Worm (Caenorhabditis elegans) whole organism, mixed stage, embryonic: ENCODE results near the gene H13N06.2.

ENCODE experiments used
- M03D4.4 ChIP-seq: sonication (generic microtip); optimal IDR thresholded peaks from 2 replicates; lab custom pipeline; 2017; ENCODE audit warnings: mild to moderate bottlenecking, missing genetic modification characterization, missing compliant biosample characterization
- bed-3 ChIP-seq: fragments of 200-800 bp; sonication (Bioruptor generic); optimal IDR thresholded peaks from 3 replicates; lab custom pipeline; 2018; ENCODE audit warnings: mild to moderate bottlenecking, missing genetic modification characterization, moderate library complexity, missing compliant biosample characterization
- blmp-1 ChIP-seq: fragments of 150-350 bp; optimal IDR thresholded peaks from 2 replicates; lab custom pipeline; 2014; ENCODE audit warnings: missing biosample characterization, missing genetic modification characterization
- ceh-39 ChIP-seq: fragments of 150-350 bp; optimal IDR thresholded peaks from 2 replicates; lab custom pipeline; 2014; ENCODE audit warnings: missing biosample characterization, missing genetic modification characterization
- ceh-43 ChIP-seq: fragments of 200-800 bp; sonication (Bioruptor generic); optimal IDR thresholded peaks from 2 replicates; lab custom pipeline; 2018; ENCODE audit warnings: mild to moderate bottlenecking, missing genetic modification characterization, moderate library complexity, missing compliant biosample characterization
- ces-1 ChIP-seq: fragments of 150-350 bp; optimal IDR thresholded peaks from 2 replicates; lab custom pipeline; 2014; ENCODE audit warnings: missing biosample characterization, missing genetic modification reagents, missing genetic modification characterization
- cnd-1 ChIP-seq: fragments of 200-800 bp; sonication (Bioruptor generic); optimal IDR thresholded peaks from 2 replicates; lab custom pipeline; 2018; ENCODE audit warnings: mild to moderate bottlenecking, missing genetic modification characterization, missing compliant biosample characterization
- elt-1 ChIP-seq: sonication (generic microtip); optimal IDR thresholded peaks from 2 replicates; lab custom pipeline; 2017; ENCODE audit warnings: missing genetic modification characterization, mild to moderate bottlenecking, missing compliant biosample characterization, antibody characterized with exemption, moderate library complexity, borderline replicate concordance; ENCODE audit not compliant: insufficient read depth
- flh-1 ChIP-seq: fragments of 200-800 bp; sonication (Bioruptor generic); optimal IDR thresholded peaks from 2 replicates; lab custom pipeline; 2018; ENCODE audit warnings: mild to moderate bottlenecking, missing genetic modification characterization, moderate library complexity, missing compliant biosample characterization
- ham-2 ChIP-seq: fragments of 200-800 bp; sonication (Bioruptor generic); optimal IDR thresholded peaks from 2 replicates; lab custom pipeline; 2018; ENCODE audit warnings: mild to moderate bottlenecking, missing genetic modification characterization, missing compliant biosample characterization
- hlh-1 ChIP-seq: fragments of 150-350 bp; optimal IDR thresholded peaks from 2 replicates; lab custom pipeline; 2014; ENCODE audit warnings: missing biosample characterization, missing genetic modification reagents, missing genetic modification characterization
- lin-13 ChIP-seq: fragments of 150-350 bp; optimal IDR thresholded peaks from 2 replicates; lab custom pipeline; 2014; ENCODE audit warnings: missing biosample characterization, missing genetic modification characterization
- lin-32 ChIP-seq: fragments of 200-800 bp; sonication (Bioruptor generic); optimal IDR thresholded peaks from 2 replicates; lab custom pipeline; 2018; ENCODE audit warnings: mild to moderate bottlenecking, missing genetic modification characterization, missing compliant biosample characterization
- lsy-2 ChIP-seq: fragments of 150-350 bp; optimal IDR thresholded peaks from 2 replicates; lab custom pipeline; 2014; ENCODE audit warnings: missing biosample characterization, missing genetic modification characterization
- mab-5 ChIP-seq: fragments of 150-350 bp; optimal IDR thresholded peaks from 2 replicates; lab custom pipeline; 2014; ENCODE audit warnings: missing biosample characterization, missing genetic modification characterization
- mep-1 ChIP-seq: fragments of 150-350 bp; optimal IDR thresholded peaks from 2 replicates; lab custom pipeline; 2017; ENCODE audit warnings: missing biosample characterization, missing genetic modification reagents, missing genetic modification characterization, inconsistent platforms
- nhr-12 ChIP-seq: fragments of 150-350 bp; optimal IDR thresholded peaks from 2 replicates; lab custom pipeline; 2014; ENCODE audit warnings: missing biosample characterization, missing genetic modification characterization
- nhr-2 ChIP-seq: fragments of 150-350 bp; optimal IDR thresholded peaks from 2 replicates; lab custom pipeline; 2014; ENCODE audit warnings: missing biosample characterization, missing genetic modification characterization
- nhr-237 ChIP-seq: fragments of 150-350 bp; optimal IDR thresholded peaks from 2 replicates; lab custom pipeline; 2014; ENCODE audit warnings: missing biosample characterization, missing genetic modification characterization
- pha-4 ChIP-seq: fragments of 150-350 bp; optimal IDR thresholded peaks from 2 replicates; lab custom pipeline; 2018; ENCODE audit warnings: missing biosample characterization, missing genetic modification reagents, missing genetic modification characterization
- sem-2 ChIP-seq: fragments of 200-800 bp; sonication (Bioruptor generic); optimal IDR thresholded peaks from 2 replicates; lab custom pipeline; 2018; ENCODE audit warnings: mild to moderate bottlenecking, missing genetic modification characterization, missing compliant biosample characterization
- snpc-4 ChIP-seq: fragments of 150-350 bp; optimal IDR thresholded peaks from 2 replicates; lab custom pipeline; 2014; ENCODE audit warnings: missing biosample characterization, missing genetic modification characterization
- sptf-1 ChIP-seq: sonication (generic microtip); optimal IDR thresholded peaks from 2 replicates; lab custom pipeline; 2017; ENCODE audit warnings: mild to moderate bottlenecking, missing genetic modification characterization, moderate library complexity, missing compliant biosample characterization
- tbx-8 ChIP-seq: fragments of 200-800 bp; sonication (Bioruptor generic); optimal IDR thresholded peaks from 2 replicates; lab custom pipeline; 2018; ENCODE audit warnings: mild to moderate bottlenecking, missing genetic modification characterization, moderate library complexity, missing compliant biosample characterization
- unc-39 ChIP-seq: fragments of 150-350 bp; optimal IDR thresholded peaks from 2 replicates; lab custom pipeline; 2014; ENCODE audit warnings: missing biosample characterization, missing genetic modification characterization
- unc-62 ChIP-seq: fragments of 150-350 bp; optimal IDR thresholded peaks from 2 replicates; lab custom pipeline; 2014; ENCODE audit warnings: missing biosample characterization, missing genetic modification reagents, missing genetic modification characterization
- zip-8 ChIP-seq: fragments of 150-350 bp; optimal IDR thresholded peaks from 2 replicates; lab custom pipeline; 2014; ENCODE audit warnings: missing biosample characterization, missing genetic modification characterization
- ztf-11 ChIP-seq: fragments of 150-350 bp; optimal IDR thresholded peaks from 2 replicates; lab custom pipeline; 2014; ENCODE audit warnings: missing biosample characterization, missing genetic modification characterization

H13N06.2 gene

ce11 chrX:15446292-15446794 lies 41.6 kb upstream of the H13N06.2 start, which contains the start of gene R03A10.5:
Gene R03A10.5 (plus strand): TSS chrX:15446722.
- no peak for TF ChIP-seq unc-39 (tag; lab: Kevin White, UChicago)
- TF ChIP-seq sem-2 (GFP tag; lab: Kevin White, UChicago) = no peak
- TF ChIP-seq nhr-237 (tag; lab: Kevin White, UChicago) = no peak
- no peak for TF ChIP-seq ham-2 (GFP tag; lab: Kevin White, UChicago)

ce11 chrX:15465050-15465449 lies 22.9 kb upstream of the H13N06.2 start:
- no peak for TF ChIP-seq ceh-43 (GFP tag; lab: Kevin White, UChicago)
- TF ChIP-seq cnd-1 (tag; lab: Kevin White, UChicago) = no peak
- TF ChIP-seq nhr-2 (tag; lab: Kevin White, UChicago) = no peak
- TF ChIP-seq ces-1 (GFP tag; lab: Kevin White, UChicago) = peak; percentile 11

DNA sequence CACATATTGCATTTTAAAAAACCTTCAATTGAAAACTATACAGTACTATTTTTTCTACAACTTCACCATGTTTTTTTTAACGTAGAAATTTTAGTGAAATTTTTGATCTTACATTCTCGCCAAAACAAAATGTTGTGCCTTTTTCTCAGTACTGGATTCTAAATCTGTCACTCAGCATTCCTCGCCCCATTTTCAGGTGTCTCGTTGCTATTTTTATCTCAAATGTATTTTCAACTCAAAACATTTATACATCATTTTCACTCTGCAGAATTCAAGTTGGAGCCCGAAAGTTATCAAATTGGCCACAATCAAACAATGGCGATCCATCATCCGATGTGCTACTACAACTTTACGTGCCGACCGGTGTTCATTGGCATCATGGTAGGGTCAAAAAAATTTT lies 21.9 kb upstream of the H13N06.2 start, which contains the start of gene sprr-1:
Gene sprr-1 (plus strand): TSS at position 269 of the 400 bp plus-strand sequence.
- TF ChIP-seq pha-4 (tag; lab: Kevin White, UChicago) = no peak
- TF ChIP-seq ztf-11 (tag; lab: Kevin White, UChicago) = no peak
- TF ChIP-seq hlh-1 (tag; lab: Kevin White, UChicago) = no peak
- TF ChIP-seq elt-1 (tag; lab: Kevin White, UChicago) = no peak
- no peak for TF ChIP-seq zip-8
- TF ChIP-seq mep-1 (tag; lab: Kevin White, UChicago) = no peak
- no peak for TF ChIP-seq M03D4.4 (tag; lab: Kevin White, UChicago)
- TF ChIP-seq ceh-43 (GFP tag; lab: Kevin White, UChicago) = no peak
- TF ChIP-seq cnd-1 (tag; lab: Kevin White, UChicago) = no peak
- no peak for TF ChIP-seq mab-5
- no peak for TF ChIP-seq ceh-39 (tag; lab: Kevin White, UChicago)
- no peak for TF ChIP-seq sptf-1 (tag; lab: Kevin White, UChicago)

DNA sequence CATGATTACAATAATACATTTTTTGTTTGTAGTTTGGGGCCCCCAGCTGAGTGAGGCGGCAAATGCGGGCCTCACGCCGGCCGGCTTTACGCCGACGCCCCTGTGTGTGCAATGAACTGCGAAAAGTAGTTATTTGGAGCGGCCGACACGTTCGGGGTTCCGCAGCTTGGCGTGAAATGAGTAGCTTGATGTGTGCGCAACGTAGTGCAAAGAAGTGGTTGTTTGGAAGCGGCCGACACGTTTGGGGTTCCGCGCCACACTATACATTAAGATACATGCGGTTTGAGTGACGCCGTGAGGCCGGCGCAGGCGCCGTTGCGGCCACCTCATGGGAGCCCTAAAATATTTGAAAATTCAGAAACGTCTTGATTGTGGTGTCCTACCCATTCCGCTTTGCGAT lies 19.2 kb upstream of the H13N06.2 start:
- TF ChIP-seq bed-3 (GFP tag; lab: Kevin White, UChicago) (no peak), mep-1 (tag; lab: Kevin White, UChicago) (no peak), tbx-8 (no peak), ces-1 (GFP tag; lab: Kevin White, UChicago) (no peak), lin-13 (tag; lab: Kevin White, UChicago) (no peak), cnd-1 (tag; lab: Kevin White, UChicago) (no peak), zip-8 (no peak), mab-5 (no peak), lin-32 (GFP tag; lab: Kevin White, UChicago) (no peak), unc-39 (tag; lab: Kevin White, UChicago) (no peak), flh-1 (GFP tag; lab: Kevin White, UChicago) (no peak)

DNA sequence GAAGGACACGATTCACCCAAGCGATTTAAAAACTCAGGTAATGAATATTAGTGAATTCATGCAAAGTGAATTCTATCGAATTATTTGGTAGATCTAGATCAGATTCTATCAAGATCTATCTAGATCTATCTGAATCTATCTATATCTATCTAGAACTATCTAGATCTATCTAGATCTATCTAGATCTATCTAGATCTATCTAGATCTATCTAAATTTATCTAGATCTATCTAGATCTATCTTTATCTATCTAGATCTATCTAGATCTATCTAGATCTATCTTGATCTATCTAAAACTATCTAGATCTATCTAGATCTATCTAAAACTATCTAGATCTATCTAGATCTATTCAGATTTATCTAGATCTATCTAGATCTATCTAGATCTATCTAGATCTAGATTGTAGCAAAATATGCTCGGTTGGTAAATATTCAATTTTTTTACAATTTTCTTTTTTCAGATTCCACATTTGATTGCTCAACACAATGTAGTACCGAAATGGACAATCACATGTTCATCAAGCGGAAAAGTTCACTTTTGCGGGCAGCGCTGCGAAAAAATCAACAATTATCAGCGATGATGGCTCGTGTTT lies 17.9 kb upstream of the H13N06.2 start:
- TF ChIP-seq ham-2 (GFP tag; lab: Kevin White, UChicago) = peak; percentile 41
- no peak for TF ChIP-seq ceh-39 (tag; lab: Kevin White, UChicago)
- TF ChIP-seq unc-62 (GFP tag; lab: Kevin White, UChicago) = no peak
- TF ChIP-seq elt-1 (tag; lab: Kevin White, UChicago) = peak; percentile 100
- no peak for TF ChIP-seq blmp-1 (tag; lab: Kevin White, UChicago)
- TF ChIP-seq snpc-4 (tag; lab: Kevin White, UChicago) = no peak
- no peak for TF ChIP-seq nhr-12 (tag; lab: Kevin White, UChicago)
- TF ChIP-seq, all 35 proteins: peak for 2

ce11 chrX:15477309-15477708 lies 10.6 kb upstream of the H13N06.2 start, which contains the start of gene exc-1:
Gene exc-1 (minus strand): TSS chrX:15477409.
- TF ChIP-seq lsy-2 = no peak
